In genomic region chrIV:6905428-6905827, ce11 we compare ENCODE assay signal across 2 worm cellular contexts.
TF ChIP-seq lines count a peak whose summit lies in the region.

No protein-coding gene starts in this region.

TF ChIP-seq in whole organism, L4 larva, 104 proteins besides CTCF, POLR2A, EP300 and RAD21 (continued from another document):
- TF ChIP-seq skn-1 (tag; optimal IDR thresholded peaks at IDR 0.05; lab: Kevin White, UChicago), result no peak
- TF ChIP-seq dve-1 (tag; optimal IDR thresholded peaks at IDR 0.05; lab: Kevin White, UChicago; ENCODE audit: insufficient read depth), result no peak
- no peak for TF ChIP-seq Y48G9A.11 (GFP tag; IDR thresholded peaks at IDR 0.05; lab: Robert Waterston, UW)
- no peak for TF ChIP-seq jun-1 (tag; optimal IDR thresholded peaks at IDR 0.05; lab: Kevin White, UChicago)
- no peak for TF ChIP-seq saeg-2 (GFP tag; IDR thresholded peaks at IDR 0.05; lab: Robert Waterston, UW)
- TF ChIP-seq nhr-25 (tag; optimal IDR thresholded peaks at IDR 0.05; lab: Kevin White, UChicago; ENCODE audit: borderline replicate concordance, insufficient read depth), result no peak
- no peak for TF ChIP-seq daf-8 (GFP tag; IDR thresholded peaks at IDR 0.05; lab: Robert Waterston, UW)

TF ChIP-seq in whole organism, young adult, 124 proteins besides CTCF, POLR2A, EP300 and RAD21 (continued from another document):
- no peak for TF ChIP-seq mel-28 (tag; optimal IDR thresholded peaks at IDR 0.05; lab: Kevin White, UChicago; ENCODE audit: borderline replicate concordance)
- no peak for TF ChIP-seq lin-35 (GFP tag; optimal IDR thresholded peaks at IDR 0.05; lab: Kevin White, UChicago)
- TF ChIP-seq mxl-1 (tag; optimal IDR thresholded peaks at IDR 0.05; lab: Kevin White, UChicago), result no peak
- no peak for TF ChIP-seq cebp-2 (GFP tag; IDR thresholded peaks at IDR 0.05; lab: Robert Waterston, UW)
- TF ChIP-seq B0261.1 (tag; optimal IDR thresholded peaks at IDR 0.05; lab: Kevin White, UChicago), result no peak
- TF ChIP-seq ZK185.1 (tag; optimal IDR thresholded peaks at IDR 0.05; lab: Kevin White, UChicago; ENCODE audit: poor library complexity, severe bottlenecking), result no peak
- TF ChIP-seq T07F8.4 (tag; optimal IDR thresholded peaks at IDR 0.05; lab: Kevin White, UChicago), result no peak
- no peak for TF ChIP-seq sdz-38 (tag; optimal IDR thresholded peaks at IDR 0.05; lab: Kevin White, UChicago)
- TF ChIP-seq die-1 (tag; optimal IDR thresholded peaks at IDR 0.05; lab: Kevin White, UChicago), result no peak
- TF ChIP-seq Y67H2A.10 (GFP tag; conservative IDR thresholded peaks at IDR 0.05; lab: Robert Waterston, UW), result no peak
- peak; percentile 34 for TF ChIP-seq unc-130 (GFP tag; optimal IDR thresholded peaks at IDR 0.05; lab: Kevin White, UChicago)
- no peak for TF ChIP-seq dpl-1 (GFP tag; optimal IDR thresholded peaks at IDR 0.05; lab: Kevin White, UChicago)
- 0 out of 2 replicates have a peak, but pooled peaks have one; percentile 25 for TF ChIP-seq pbrm-1 (GFP tag; IDR thresholded peaks at IDR 0.05; lab: Robert Waterston, UW)
- no peak for TF ChIP-seq mcd-1 (GFP tag; IDR thresholded peaks at IDR 0.05; lab: Robert Waterston, UW)
- TF ChIP-seq F55B11.4 (tag; optimal IDR thresholded peaks at IDR 0.05; lab: Kevin White, UChicago; ENCODE audit: borderline replicate concordance, insufficient read depth), result no peak
- TF ChIP-seq akir-1 (GFP tag; optimal IDR thresholded peaks at IDR 0.05; lab: Kevin White, UChicago), result no peak
- TF ChIP-seq egl-18 (GFP tag; IDR thresholded peaks at IDR 0.05; lab: Robert Waterston, UW), result no peak
- TF ChIP-seq nfya-1 (tag; optimal IDR thresholded peaks at IDR 0.05; lab: Kevin White, UChicago; ENCODE audit: borderline replicate concordance, insufficient read depth), result no peak
- TF ChIP-seq Y56A3A.18 (GFP tag; IDR thresholded peaks at IDR 0.05; lab: Robert Waterston, UW), result 0 out of 2 replicates have a peak, but pooled peaks have one; percentile 38
- peak; percentile 66 for TF ChIP-seq nfyb-1 (GFP tag; IDR thresholded peaks at IDR 0.05; lab: Robert Waterston, UW)
- TF ChIP-seq lir-1 (GFP tag; conservative IDR thresholded peaks at IDR 0.05; lab: Robert Waterston, UW), result no peak
- no peak for TF ChIP-seq B0035.1 (tag; optimal IDR thresholded peaks at IDR 0.05; lab: Kevin White, UChicago)
- TF ChIP-seq F23B12.7 (tag; optimal IDR thresholded peaks at IDR 0.05; lab: Kevin White, UChicago; ENCODE audit: insufficient read depth), result no peak
- TF ChIP-seq ztf-18 (tag; optimal IDR thresholded peaks at IDR 0.05; lab: Kevin White, UChicago), result no peak
- no peak for TF ChIP-seq T26A5.8 (tag; optimal IDR thresholded peaks at IDR 0.05; lab: Kevin White, UChicago)
- TF ChIP-seq F49E8.2 (tag; optimal IDR thresholded peaks at IDR 0.05; lab: Kevin White, UChicago; ENCODE audit: insufficient read depth), result peak; percentile 18
- TF ChIP-seq nhr-120 (GFP tag; IDR thresholded peaks at IDR 0.05; lab: Robert Waterston, UW), result no peak
- no peak for TF ChIP-seq snpc-3.4 (tag; optimal IDR thresholded peaks at IDR 0.05; lab: Kevin White, UChicago)
- no peak for TF ChIP-seq hlh-12 (tag; optimal IDR thresholded peaks at IDR 0.05; lab: Kevin White, UChicago)
- TF ChIP-seq egrh-3 (GFP tag; IDR thresholded peaks at IDR 0.05; lab: Robert Waterston, UW), result no peak
- no peak for TF ChIP-seq K12H6.12 (tag; optimal IDR thresholded peaks at IDR 0.05; lab: Kevin White, UChicago)
- no peak for TF ChIP-seq ztf-28 (GFP tag; IDR thresholded peaks at IDR 0.05; lab: Robert Waterston, UW)
- TF ChIP-seq Y95B8A.8 (GFP tag; IDR thresholded peaks at IDR 0.05; lab: Robert Waterston, UW), result peak; percentile 76; the same call in 1 of the 2 replicates
- no peak for TF ChIP-seq attf-5 (GFP tag; optimal IDR thresholded peaks at IDR 0.05; lab: Kevin White, UChicago)
- no peak for TF ChIP-seq ceh-100 (GFP tag; IDR thresholded peaks at IDR 0.05; lab: Robert Waterston, UW)
- TF ChIP-seq nhr-90 (tag; optimal IDR thresholded peaks at IDR 0.05; lab: Kevin White, UChicago), result no peak
- peak; percentile 8 for TF ChIP-seq repo-1 (tag; optimal IDR thresholded peaks at IDR 0.05; lab: Kevin White, UChicago)
- TF ChIP-seq sptf-2 (GFP tag; optimal IDR thresholded peaks at IDR 0.05; lab: Kevin White, UChicago), result no peak
- TF ChIP-seq ztf-6 (GFP tag; IDR thresholded peaks at IDR 0.05; lab: Robert Waterston, UW), result no peak
- no peak for TF ChIP-seq mes-4 (tag; optimal IDR thresholded peaks at IDR 0.05; lab: Kevin White, UChicago)
- TF ChIP-seq rpc-1 (optimal IDR thresholded peaks at IDR 0.05; lab: Kevin White, UChicago), result no peak
- no peak for TF ChIP-seq rpc-1 (tag; optimal IDR thresholded peaks at IDR 0.05; lab: Kevin White, UChicago)
- 0 out of 2 replicates have a peak, but pooled peaks have one; percentile 56 for TF ChIP-seq ceh-58 (GFP tag; IDR thresholded peaks at IDR 0.05; lab: Robert Waterston, UW)
- no peak for TF ChIP-seq ceh-79 (tag; optimal IDR thresholded peaks at IDR 0.05; lab: Kevin White, UChicago)
- TF ChIP-seq sea-2 (GFP tag; IDR thresholded peaks at IDR 0.05; lab: Robert Waterston, UW), result no peak
- TF ChIP-seq gei-17 (GFP tag; optimal IDR thresholded peaks at IDR 0.05; lab: Kevin White, UChicago), result no peak
- TF ChIP-seq snpc-1.1 (tag; optimal IDR thresholded peaks at IDR 0.05; lab: Kevin White, UChicago; ENCODE audit: insufficient read depth), result peak; percentile 20
- no peak for TF ChIP-seq let-526 (GFP tag; IDR thresholded peaks at IDR 0.05; lab: Robert Waterston, UW)
- TF ChIP-seq nhr-179 (tag; optimal IDR thresholded peaks at IDR 0.05; lab: Kevin White, UChicago), result no peak
- TF ChIP-seq F39B2.1 (GFP tag; IDR thresholded peaks at IDR 0.05; lab: Robert Waterston, UW), result peak; percentile 77; the same call in 1 of the 2 replicates
- TF ChIP-seq aptf-2 (GFP tag; conservative IDR thresholded peaks at IDR 0.05; lab: Robert Waterston, UW), result no peak
- TF ChIP-seq lin-40 (tag; optimal IDR thresholded peaks at IDR 0.05; lab: Kevin White, UChicago), result no peak
- TF ChIP-seq ama-1 (optimal IDR thresholded peaks at IDR 0.05; lab: Kevin White, UChicago), result no peak
- TF ChIP-seq ama-1 (GFP tag; optimal IDR thresholded peaks at IDR 0.05; lab: Kevin White, UChicago), result peak in 1 of 2 experiments; percentile 81
- TF ChIP-seq bed-2 (GFP tag; IDR thresholded peaks at IDR 0.05; lab: Robert Waterston, UW), result no peak
- no peak for TF ChIP-seq snpc-1.3 (tag; optimal IDR thresholded peaks at IDR 0.05; lab: Kevin White, UChicago; ENCODE audit: insufficient read depth)
- no peak for TF ChIP-seq madf-10 (tag; optimal IDR thresholded peaks at IDR 0.05; lab: Kevin White, UChicago)
- TF ChIP-seq tlf-1 (GFP tag; optimal IDR thresholded peaks at IDR 0.05; lab: Kevin White, UChicago), result no peak
- no peak for TF ChIP-seq atf-7 (tag; optimal IDR thresholded peaks at IDR 0.05; lab: Kevin White, UChicago)
- TF ChIP-seq lsy-27 (tag; optimal IDR thresholded peaks at IDR 0.05; lab: Kevin White, UChicago; ENCODE audit: borderline replicate concordance, insufficient read depth), result no peak
- TF ChIP-seq F52B5.7 (tag; optimal IDR thresholded peaks at IDR 0.05; lab: Kevin White, UChicago), result no peak
- no peak for TF ChIP-seq him-1 (tag; optimal IDR thresholded peaks at IDR 0.05; lab: Kevin White, UChicago)
- TF ChIP-seq attf-6 (GFP tag; IDR thresholded peaks at IDR 0.05; lab: Robert Waterston, UW), result peak; percentile 65
- TF ChIP-seq ccch-3 (GFP tag; optimal IDR thresholded peaks at IDR 0.05; lab: Kevin White, UChicago), result no peak
- no peak for TF ChIP-seq unc-62 (GFP tag; optimal IDR thresholded peaks at IDR 0.05; lab: Kevin White, UChicago)
- peak; percentile 41; the same call in 1 of the 2 replicates for TF ChIP-seq ekl-4 (GFP tag; IDR thresholded peaks at IDR 0.05; lab: Robert Waterston, UW)
- TF ChIP-seq Y53F4B.3 (GFP tag; IDR thresholded peaks at IDR 0.05; lab: Robert Waterston, UW), result 0 out of 2 replicates have a peak, but pooled peaks have one; percentile 39
- TF ChIP-seq egl-44 (GFP tag; IDR thresholded peaks at IDR 0.05; lab: Robert Waterston, UW), result 0 out of 2 replicates have a peak, but pooled peaks have one; percentile 31
- TF ChIP-seq ceh-40 (GFP tag; IDR thresholded peaks at IDR 0.05; lab: Robert Waterston, UW), result no peak
- TF ChIP-seq Y53G8AR.9 (GFP tag; conservative IDR thresholded peaks at IDR 0.05; lab: Robert Waterston, UW), result 0 out of 2 replicates have a peak, but pooled peaks have one; percentile 62
- no peak for TF ChIP-seq nhr-27 (tag; optimal IDR thresholded peaks at IDR 0.05; lab: Kevin White, UChicago)
- TF ChIP-seq K11D2.4 (GFP tag; IDR thresholded peaks at IDR 0.05; lab: Robert Waterston, UW), result no peak
- no peak for TF ChIP-seq pha-4 (tag; optimal IDR thresholded peaks at IDR 0.05; lab: Kevin White, UChicago)
- TF ChIP-seq zfh-2 (GFP tag; conservative IDR thresholded peaks at IDR 0.05; lab: Robert Waterston, UW), result no peak
